Worm (Caenorhabditis elegans): Measurements from ENCODE around the gene F16B12.7.

DNA sequence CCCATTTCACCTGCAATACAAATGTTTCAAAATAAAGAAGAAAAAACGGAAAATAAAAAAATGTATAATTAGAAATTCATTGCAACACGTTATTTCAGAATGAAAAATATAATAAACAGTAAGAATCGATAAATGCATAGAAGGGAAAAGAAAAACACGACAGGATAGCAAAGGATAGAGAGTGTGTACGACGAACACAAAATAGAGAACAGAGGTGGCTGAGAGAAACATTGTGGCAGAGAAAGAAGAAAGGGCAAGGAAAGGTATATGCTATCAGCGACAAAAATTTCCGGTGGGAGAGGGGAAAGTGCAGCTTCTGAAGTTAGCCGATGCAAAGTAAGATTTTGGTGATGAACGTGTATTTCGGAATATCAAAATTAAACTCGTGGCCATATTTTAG is 17.5 kb downstream of the F16B12.7 start, which contains the start of gene F28H6.6:
- TF ChIP-seq nhr-12 (tag; optimal IDR thresholded peaks at IDR 0.05) (no peak), nhr-76 (tag; optimal IDR thresholded peaks at IDR 0.05) (no peak), tbx-8 (GFP tag; optimal IDR thresholded peaks at IDR 0.05) (no peak), nhr-28 (tag; optimal IDR thresholded peaks at IDR 0.05) (no peak), unc-62 (GFP tag; optimal IDR thresholded peaks at IDR 0.05) (no peak)
